Fruit fly (Drosophila melanogaster): ENCODE measurements around the gene CG8915.

dm6 chrX:17237421-17237820 lies 7.4 kb downstream of the CG8915 start:
- TF ChIP-seq Doc2 (GFP tag; IDR thresholded peaks at IDR 0.05): no peak
- no peak for TF ChIP-seq CG1024 (GFP tag; IDR thresholded peaks at IDR 0.05)
- no peak for TF ChIP-seq Gug (GFP tag; IDR thresholded peaks at IDR 0.05)
- no peak for TF ChIP-seq CG8281 (tag; optimal IDR thresholded peaks at IDR 0.05)
- no peak for TF ChIP-seq gce (GFP tag; IDR thresholded peaks at IDR 0.05)
- TF ChIP-seq CG10209 (GFP tag; optimal IDR thresholded peaks at IDR 0.05): no peak
- TF ChIP-seq wdn (GFP tag; IDR thresholded peaks at IDR 0.05): no peak
- no peak for TF ChIP-seq Sry-δ (GFP tag; optimal IDR thresholded peaks at IDR 0.05)
- no peak for TF ChIP-seq fru (optimal IDR thresholded peaks at IDR 0.05)
- TF ChIP-seq CG3065 (GFP tag; optimal IDR thresholded peaks at IDR 0.05): no peak
